Worm (Caenorhabditis elegans) whole organism, early embryonic: Measurements from ENCODE around the gene gfi-3.

Source experiments
- B0310.2 ChIP-seq: sonication (generic microtip); optimal IDR thresholded peaks from 2 replicates; lab custom pipeline; 2016; ENCODE audit warnings: mild to moderate bottlenecking, missing genetic modification characterization, missing compliant biosample characterization
- F13C5.2 ChIP-seq: sonication (generic microtip); optimal IDR thresholded peaks from 2 replicates; lab custom pipeline; 2017; ENCODE audit warnings: mild to moderate bottlenecking, missing genetic modification characterization, inconsistent platforms, missing compliant biosample characterization
- aly-1 ChIP-seq: sonication (generic microtip); optimal IDR thresholded peaks from 2 replicates; lab custom pipeline; 2016; ENCODE audit warnings: missing genetic modification characterization, missing compliant biosample characterization
- ama-1 ChIP-seq: fragments of 150-350 bp; optimal IDR thresholded peaks from 2 replicates; lab custom pipeline; 2014
- ceh-13 ChIP-seq: fragments of 200-800 bp; sonication (Bioruptor generic); optimal IDR thresholded peaks from 2 replicates; lab custom pipeline; 2018; ENCODE audit warnings: mild to moderate bottlenecking, missing genetic modification characterization, missing compliant biosample characterization
- ceh-36 ChIP-seq: sonication (generic microtip); optimal IDR thresholded peaks from 2 replicates; lab custom pipeline; 2016; ENCODE audit warnings: missing genetic modification characterization, inconsistent platforms, missing compliant biosample characterization
- ets-7 ChIP-seq: sonication (generic microtip); optimal IDR thresholded peaks from 2 replicates; lab custom pipeline; 2016; ENCODE audit warnings: missing genotype, missing genetic modification characterization, missing compliant biosample characterization
- flt-1 ChIP-seq: fragments of 200-800 bp; sonication (Bioruptor generic); IDR thresholded peaks from 2 replicates; pipeline ENCODE4 v1.3.6; 2022; ENCODE audit warnings: missing genetic modification characterization, missing compliant biosample characterization
- hmbx-1 ChIP-seq: sonication (generic microtip); optimal IDR thresholded peaks from 2 replicates; lab custom pipeline; 2016; ENCODE audit warnings: mild to moderate bottlenecking, missing genetic modification characterization, missing compliant biosample characterization
- hmg-4 ChIP-seq: fragments of 200-800 bp; sonication (Bioruptor generic); optimal IDR thresholded peaks from 2 replicates; lab custom pipeline; 2018; ENCODE audit warnings: mild to moderate bottlenecking, missing genetic modification characterization, missing compliant biosample characterization
- hnd-1 ChIP-seq: sonication (generic microtip); optimal IDR thresholded peaks from 2 replicates; lab custom pipeline; 2016; ENCODE audit warnings: missing genetic modification characterization, missing compliant biosample characterization
- pes-1 ChIP-seq: fragments of 200-800 bp; sonication (Bioruptor generic); IDR thresholded peaks from 2 replicates; pipeline ENCODE4 v1.3.6; 2022; ENCODE audit warnings: missing genetic modification reagents, missing genetic modification characterization, missing compliant biosample characterization
- scrt-1 ChIP-seq: fragments of 200-800 bp; sonication (Bioruptor generic); IDR thresholded peaks from 2 replicates; pipeline ENCODE4 v1.3.6; 2022; ENCODE audit warnings: missing genetic modification characterization, missing compliant biosample characterization
- sea-1 ChIP-seq: fragments of 200-800 bp; sonication (Bioruptor generic); conservative IDR thresholded peaks from 2 replicates; pipeline ENCODE4 v1.3.6; 2022; ENCODE audit warnings: missing genetic modification characterization, missing compliant biosample characterization
- tbx-11 ChIP-seq: fragments of 200-800 bp; sonication (Bioruptor generic); IDR thresholded peaks from 2 replicates; pipeline ENCODE4 v1.3.6; 2022; ENCODE audit warnings: missing genetic modification characterization, missing compliant biosample characterization
- tbx-37 ChIP-seq: fragments of 200-800 bp; sonication (Bioruptor generic); conservative IDR thresholded peaks from 2 replicates; pipeline ENCODE4 v1.3.6; 2022; ENCODE audit warnings: missing genetic modification reagents, missing genetic modification characterization, missing compliant biosample characterization
- tra-4 ChIP-seq: sonication (generic microtip); optimal IDR thresholded peaks from 2 replicates; lab custom pipeline; 2017; ENCODE audit warnings: missing genetic modification characterization, missing compliant biosample characterization

gfi-3 gene

DNA sequence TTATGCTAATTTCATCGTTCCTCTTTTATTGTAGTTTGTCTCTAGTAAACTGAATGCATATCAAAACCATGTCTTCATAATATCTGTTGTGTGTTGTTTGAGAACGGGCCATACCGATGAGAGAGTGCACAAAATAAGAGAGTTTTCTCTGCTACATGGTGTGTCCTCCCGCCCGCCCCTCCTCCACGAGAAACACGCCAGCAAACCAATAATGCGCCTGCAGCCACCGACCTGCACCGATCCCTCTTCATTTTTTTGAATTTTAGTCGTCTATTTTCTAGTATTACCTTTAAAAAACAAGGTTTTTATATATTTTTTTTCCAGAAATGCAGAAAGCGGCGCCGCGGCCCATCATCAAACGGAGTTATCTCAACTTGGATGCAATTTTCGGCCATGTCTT, at the start of gene gfi-3:
gfi-3 (plus strand) TSS at position 325 of the 400 bp plus-strand sequence.
- TF ChIP-seq hmg-4 (peak; percentile 69), tbx-37 (GFP tag; lab: Robert Waterston, UW) (peak; percentile 48; the same call in 1 of the 2 replicates), ceh-36 (tag; lab: Kevin White, UChicago) (peak; percentile 9), scrt-1 (GFP tag; lab: Robert Waterston, UW) (0 out of 2 replicates have a peak, but pooled peaks have one; percentile 47), pes-1 (GFP tag; lab: Robert Waterston, UW) (peak; percentile 76), sea-1 (GFP tag; lab: Robert Waterston, UW) (peak; percentile 51; the same call in 1 of the 2 replicates), tbx-11 (peak; percentile 47; the same call in 1 of the 2 replicates), hmbx-1 (tag; lab: Kevin White, UChicago) (no peak), hnd-1 (tag; lab: Kevin White, UChicago) (no peak), ama-1 (lab: Kevin White, UChicago) (no peak), flt-1 (no peak), B0310.2 (tag; lab: Kevin White, UChicago) (no peak), F13C5.2 (peak; percentile 82)

- TF ChIP-seq ama-1 (lab: Kevin White, UChicago) (no peak), ceh-36 (tag; lab: Kevin White, UChicago) (no peak)
Measured at ce11 chrX:14435648-14436155, 44.7 kb upstream of the gfi-3 start.

DNA sequence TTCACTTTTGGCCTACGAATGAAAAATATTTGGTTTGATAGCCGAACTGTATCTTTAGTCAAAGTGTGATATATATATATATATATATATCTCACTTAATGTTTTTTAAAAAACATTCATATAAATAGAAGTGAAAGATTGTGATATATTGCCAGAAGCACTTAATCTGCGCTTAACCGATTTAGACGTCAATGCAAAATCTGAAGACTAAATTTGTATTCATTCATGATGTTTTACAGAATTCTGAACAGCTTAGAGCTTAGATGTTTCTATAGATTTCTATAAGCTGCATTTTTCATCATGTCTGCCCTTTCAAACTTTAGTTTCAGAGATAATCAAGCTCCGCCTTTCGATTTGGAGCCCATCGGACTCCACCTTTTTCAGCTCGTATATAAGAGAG, 38.1 kb upstream of the gfi-3 start, which contains the start of gene F23D12.3:
F23D12.3 (plus strand) TSS at position 301 of the 400 bp plus-strand sequence.
- no peak for TF ChIP-seq sea-1 (GFP tag; lab: Robert Waterston, UW)
- no peak for TF ChIP-seq pes-1 (GFP tag; lab: Robert Waterston, UW)
- TF ChIP-seq ceh-13 (GFP tag; lab: Kevin White, UChicago): no peak
- TF ChIP-seq ama-1 (lab: Kevin White, UChicago): no peak
- no peak for TF ChIP-seq aly-1 (tag; lab: Kevin White, UChicago)
- no peak for TF ChIP-seq B0310.2 (tag; lab: Kevin White, UChicago)

- TF ChIP-seq tra-4 (tag; lab: Kevin White, UChicago): no peak
- no peak for TF ChIP-seq hnd-1 (tag; lab: Kevin White, UChicago)
- no peak for TF ChIP-seq sea-1 (GFP tag; lab: Robert Waterston, UW)
- TF ChIP-seq hmg-4: no peak
- TF ChIP-seq flt-1: no peak
- TF ChIP-seq pes-1 (GFP tag; lab: Robert Waterston, UW): no peak
- TF ChIP-seq F13C5.2: no peak
- no peak for TF ChIP-seq B0310.2 (tag; lab: Kevin White, UChicago)
- TF ChIP-seq aly-1 (tag; lab: Kevin White, UChicago): no peak
- TF ChIP-seq tbx-37 (GFP tag; lab: Robert Waterston, UW): no peak
- TF ChIP-seq tbx-11: no peak
- no peak for TF ChIP-seq ets-7 (tag; lab: Kevin White, UChicago)
- no peak for TF ChIP-seq ceh-13 (GFP tag; lab: Kevin White, UChicago)
- no peak for TF ChIP-seq scrt-1 (GFP tag; lab: Robert Waterston, UW)
- no peak for TF ChIP-seq ama-1 (lab: Kevin White, UChicago)
- TF ChIP-seq ceh-36 (tag; lab: Kevin White, UChicago): no peak
- TF ChIP-seq hmbx-1 (tag; lab: Kevin White, UChicago): no peak
Measured at ce11 chrX:14444701-14445100, 35.7 kb upstream of the gfi-3 start, which contains the start of gene F23D12.4. Gene F23D12.4 (plus strand): TSS chrX:14445001.

ce11 chrX:14447498-14447897, 32.9 kb upstream of the gfi-3 start:
- TF ChIP-seq hmg-4 (no peak), hmbx-1 (tag; lab: Kevin White, UChicago) (no peak)

DNA sequence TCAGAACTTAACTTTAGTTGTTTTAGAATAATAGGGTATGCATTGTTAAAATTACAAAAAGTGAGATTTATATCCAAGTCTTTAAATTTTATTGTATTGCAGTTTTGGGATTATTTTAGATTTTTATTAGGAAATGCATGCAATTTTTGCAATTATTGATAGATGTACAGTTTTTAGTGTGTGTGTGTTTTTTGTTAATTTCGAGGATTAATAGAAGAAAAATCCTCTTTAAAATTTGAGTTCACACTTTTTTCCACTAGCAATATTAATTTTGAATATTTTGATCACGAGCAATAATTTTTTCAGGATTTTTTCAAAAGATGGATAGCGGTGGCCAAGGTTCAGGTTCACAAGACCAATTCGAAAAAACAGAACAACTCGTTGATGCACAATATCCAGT, 32.5 kb upstream of the gfi-3 start, which contains the start of gene jmjd-3.2:
jmjd-3.2 (plus strand) TSS at position 301 of the 400 bp plus-strand sequence.
- no peak for TF ChIP-seq flt-1
- TF ChIP-seq tra-4 (tag; lab: Kevin White, UChicago): no peak
- no peak for TF ChIP-seq B0310.2 (tag; lab: Kevin White, UChicago)
- no peak for TF ChIP-seq ceh-13 (GFP tag; lab: Kevin White, UChicago)

- TF ChIP-seq sea-1 (GFP tag; lab: Robert Waterston, UW): no peak
- TF ChIP-seq tra-4 (tag; lab: Kevin White, UChicago): no peak
Measured at ce11 chrX:14453735-14454134, 26.6 kb upstream of the gfi-3 start, which contains the start of gene F23D12.7. Gene F23D12.7 (minus strand): TSS chrX:14453835.

- no peak for TF ChIP-seq sea-1 (GFP tag; lab: Robert Waterston, UW)
Measured at ce11 chrX:14455419-14455818, 25.0 kb upstream of the gfi-3 start, which contains the start of gene Y66C5A.1. Gene Y66C5A.1 (minus strand): TSS chrX:14455519.

DNA sequence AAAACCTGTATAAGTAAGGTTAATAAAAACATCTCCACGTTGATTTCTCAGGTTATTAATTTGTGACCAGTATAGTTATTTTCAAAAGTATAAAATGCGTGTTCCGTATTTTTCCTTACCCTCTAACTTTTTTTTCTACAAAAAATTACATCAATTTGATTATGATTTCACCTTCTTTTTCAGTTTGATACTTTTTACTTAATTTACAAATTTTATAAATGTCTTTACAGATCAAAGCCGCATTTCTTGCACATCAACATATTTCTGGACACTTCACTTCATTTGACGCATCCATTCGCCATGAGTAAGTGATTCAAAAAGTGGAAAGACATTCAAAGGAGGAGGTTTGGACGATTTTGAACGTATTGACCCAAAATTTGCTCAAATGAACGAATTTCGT, 20.0 kb upstream of the gfi-3 start, which contains the start of gene Y66C5A.2:
Y66C5A.2 (plus strand) TSS at position 301 of the 400 bp plus-strand sequence.
- TF ChIP-seq pes-1 (GFP tag; lab: Robert Waterston, UW) (no peak), hmg-4 (no peak), hmbx-1 (tag; lab: Kevin White, UChicago) (no peak), sea-1 (GFP tag; lab: Robert Waterston, UW) (no peak), B0310.2 (tag; lab: Kevin White, UChicago) (no peak), ets-7 (tag; lab: Kevin White, UChicago) (no peak), ceh-36 (tag; lab: Kevin White, UChicago) (no peak), scrt-1 (GFP tag; lab: Robert Waterston, UW) (no peak)
